Worm (Caenorhabditis elegans) whole organism, L2 larva: Measurements from ENCODE around the gene Y39A1C.1.
A peak's percentile ranks its signal among the peaks of the same experiment; 100 is the strongest.

Experiments
- C34F6.9 ChIP-seq: fragments of 150-350 bp; optimal IDR thresholded peaks from 2 replicates; lab custom pipeline; 2014; ENCODE audit warnings: missing biosample characterization, missing genetic modification characterization
- F13H6.1 ChIP-seq: sonication (generic microtip); optimal IDR thresholded peaks from 2 replicates; lab custom pipeline; 2016; ENCODE audit warnings: missing genetic modification characterization, missing compliant biosample characterization
- R02D3.7 ChIP-seq: fragments of 150-350 bp; optimal IDR thresholded peaks from 2 replicates; lab custom pipeline; 2014; ENCODE audit warnings: missing biosample characterization, missing genetic modification characterization
- Y55F3AM.14 ChIP-seq: fragments of 200-800 bp; sonication (Bioruptor generic); optimal IDR thresholded peaks from 2 replicates; lab custom pipeline; 2018; ENCODE audit warnings: mild to moderate bottlenecking, missing genetic modification characterization, missing compliant biosample characterization
- ZK546.5 ChIP-seq: sonication (generic microtip); optimal IDR thresholded peaks from 2 replicates; lab custom pipeline; 2017; ENCODE audit warnings: missing biosample characterization, missing genetic modification characterization
- alr-1 ChIP-seq: fragments of 150-350 bp; optimal IDR thresholded peaks from 2 replicates; lab custom pipeline; 2014; ENCODE audit warnings: missing biosample characterization, missing genetic modification characterization
- ama-1 ChIP-seq: fragments of 150-350 bp; optimal IDR thresholded peaks from 2 replicates; lab custom pipeline; 2018; ENCODE audit warnings: inconsistent platforms
- blmp-1 ChIP-seq: sonication (generic microtip); optimal IDR thresholded peaks from 2 replicates; lab custom pipeline; 2017; ENCODE audit warnings: missing genetic modification characterization, mild to moderate bottlenecking, missing compliant biosample characterization, antibody characterized with exemption, moderate library complexity; ENCODE audit not compliant: insufficient read depth
- ceh-16 ChIP-seq: fragments of 150-350 bp; optimal IDR thresholded peaks from 2 replicates; lab custom pipeline; 2014; ENCODE audit warnings: missing biosample characterization, missing genetic modification characterization
- ceh-82 ChIP-seq: fragments of 150-350 bp; optimal IDR thresholded peaks from 2 replicates; lab custom pipeline; 2014; ENCODE audit warnings: missing biosample characterization, missing genetic modification characterization
- crh-2 ChIP-seq: sonication (generic microtip); optimal IDR thresholded peaks from 2 replicates; lab custom pipeline; 2017; ENCODE audit warnings: missing biosample characterization, missing genetic modification characterization
- dmd-4 ChIP-seq: sonication (generic microtip); optimal IDR thresholded peaks from 2 replicates; lab custom pipeline; 2017; ENCODE audit warnings: missing biosample characterization, missing genetic modification characterization
- egl-27 ChIP-seq: sonication (generic microtip); optimal IDR thresholded peaks from 3 replicates; lab custom pipeline; 2017; ENCODE audit warnings: missing biosample characterization, missing genetic modification reagents, missing genetic modification characterization
- elt-1 ChIP-seq: fragments of 150-350 bp; optimal IDR thresholded peaks from 2 replicates; lab custom pipeline; 2014; ENCODE audit warnings: missing biosample characterization, missing genetic modification characterization
- elt-3 ChIP-seq: sonication (generic microtip); optimal IDR thresholded peaks from 2 replicates; lab custom pipeline; 2017; ENCODE audit warnings: missing biosample characterization, missing genetic modification characterization
- fos-1 ChIP-seq: fragments of 150-350 bp; optimal IDR thresholded peaks from 2 replicates; lab custom pipeline; 2014; ENCODE audit warnings: missing biosample characterization, missing genetic modification characterization
- gmeb-1 ChIP-seq: fragments of 150-350 bp; optimal IDR thresholded peaks from 2 replicates; lab custom pipeline; 2014; ENCODE audit warnings: missing biosample characterization, missing genetic modification characterization
- lin-13 ChIP-seq: fragments of 150-350 bp; optimal IDR thresholded peaks from 2 replicates; lab custom pipeline; 2014; ENCODE audit warnings: missing biosample characterization, missing genetic modification reagents, missing genetic modification characterization
- lsy-2 ChIP-seq, 2 experiments: fragments of 150-350 bp in 1 of 2; sonication (generic microtip) in 1 of 2; optimal IDR thresholded peaks; 2 replicates each; lab custom pipeline; 2014 to 2017; ENCODE audit warnings: missing biosample characterization in 2 of 2, missing genetic modification characterization in 2 of 2
- mdl-1 ChIP-seq, 2 experiments: fragments of 150-350 bp in 1 of 2; sonication (generic microtip) in 1 of 2; optimal IDR thresholded peaks; 2 replicates each; lab custom pipeline; 2017; ENCODE audit warnings: missing biosample characterization in 2 of 2, missing genetic modification characterization in 2 of 2
- nhr-10 ChIP-seq: sonication (generic microtip); optimal IDR thresholded peaks from 2 replicates; lab custom pipeline; 2017; ENCODE audit warnings: missing biosample characterization, missing genetic modification characterization
- nhr-11 ChIP-seq: fragments of 150-350 bp; optimal IDR thresholded peaks from 2 replicates; lab custom pipeline; 2014; ENCODE audit warnings: missing biosample characterization, missing genetic modification characterization
- nhr-12 ChIP-seq: fragments of 150-350 bp; optimal IDR thresholded peaks from 2 replicates; lab custom pipeline; 2014; ENCODE audit warnings: missing biosample characterization, missing genetic modification characterization
- nhr-129 ChIP-seq: fragments of 150-350 bp; optimal IDR thresholded peaks from 2 replicates; lab custom pipeline; 2014; ENCODE audit warnings: missing biosample characterization, missing genetic modification characterization
- nhr-21 ChIP-seq: fragments of 150-350 bp; optimal IDR thresholded peaks from 2 replicates; lab custom pipeline; 2014; ENCODE audit warnings: missing biosample characterization, missing genetic modification characterization
- nhr-23 ChIP-seq: fragments of 150-350 bp; optimal IDR thresholded peaks from 2 replicates; lab custom pipeline; 2014; ENCODE audit warnings: missing biosample characterization, missing genetic modification reagents, missing genetic modification characterization
- nhr-25 ChIP-seq: fragments of 150-350 bp; sonication (generic microtip); optimal IDR thresholded peaks from 3 replicates; lab custom pipeline; 2014; ENCODE audit warnings: missing biosample characterization, missing genetic modification characterization
- nhr-77 ChIP-seq: fragments of 150-350 bp; optimal IDR thresholded peaks from 2 replicates; lab custom pipeline; 2014; ENCODE audit warnings: missing biosample characterization, missing genetic modification characterization
- sem-4 ChIP-seq: fragments of 150-350 bp; optimal IDR thresholded peaks from 2 replicates; lab custom pipeline; 2014; ENCODE audit warnings: missing biosample characterization, missing genetic modification reagents, missing genetic modification characterization
- skn-1 ChIP-seq: sonication (generic microtip); optimal IDR thresholded peaks from 2 replicates; lab custom pipeline; 2017; ENCODE audit warnings: missing biosample characterization, missing genetic modification characterization
- sma-3 ChIP-seq: sonication (generic microtip); optimal IDR thresholded peaks from 2 replicates; lab custom pipeline; 2016; ENCODE audit warnings: missing genetic modification reagents, missing genetic modification characterization, missing compliant biosample characterization
- sma-9 ChIP-seq, 2 experiments: fragments of 150-350 bp in 1 of 2; sonication (generic microtip) in 1 of 2; optimal IDR thresholded peaks; 2 replicates each; lab custom pipeline; 2014 to 2016; ENCODE audit warnings: missing genetic modification characterization in 2 of 2, mild to moderate bottlenecking in 1 of 2, missing biosample characterization in 1 of 2, missing compliant biosample characterization in 1 of 2, missing genetic modification reagents in 1 of 2, moderate library complexity in 1 of 2
- unc-39 ChIP-seq: fragments of 150-350 bp; optimal IDR thresholded peaks from 2 replicates; lab custom pipeline; 2014; ENCODE audit warnings: missing biosample characterization, missing genetic modification characterization
- unc-55 ChIP-seq: fragments of 150-350 bp; sonication (generic microtip); optimal IDR thresholded peaks from 3 replicates; lab custom pipeline; 2014; ENCODE audit warnings: missing biosample characterization, missing genetic modification reagents, missing genetic modification characterization
- unc-62 ChIP-seq: fragments of 150-350 bp; optimal IDR thresholded peaks from 2 replicates; lab custom pipeline; 2014; ENCODE audit warnings: missing biosample characterization, missing genetic modification reagents, missing genetic modification characterization
- zag-1 ChIP-seq: fragments of 150-350 bp; optimal IDR thresholded peaks from 2 replicates; lab custom pipeline; 2014; ENCODE audit warnings: missing biosample characterization, missing genetic modification characterization
- ztf-4 ChIP-seq: fragments of 150-350 bp; optimal IDR thresholded peaks from 2 replicates; lab custom pipeline; 2014; ENCODE audit warnings: missing biosample characterization, missing genetic modification characterization

Gene Y39A1C.1

ce11 chrIII:10813886-10814285 is 41.4 kb upstream of the Y39A1C.1 start:
- TF ChIP-seq nhr-25 (no peak), unc-62 (GFP tag; lab: Kevin White, UChicago) (no peak), unc-39 (tag; lab: Kevin White, UChicago) (no peak), sem-4 (no peak), alr-1 (tag; lab: Kevin White, UChicago) (no peak), egl-27 (tag; lab: Kevin White, UChicago) (no peak)

- no peak for TF ChIP-seq R02D3.7 (tag; lab: Kevin White, UChicago)
These were observed 40.0 kb upstream of the Y39A1C.1 start for ce11 chrIII:10815199-10815598.

DNA sequence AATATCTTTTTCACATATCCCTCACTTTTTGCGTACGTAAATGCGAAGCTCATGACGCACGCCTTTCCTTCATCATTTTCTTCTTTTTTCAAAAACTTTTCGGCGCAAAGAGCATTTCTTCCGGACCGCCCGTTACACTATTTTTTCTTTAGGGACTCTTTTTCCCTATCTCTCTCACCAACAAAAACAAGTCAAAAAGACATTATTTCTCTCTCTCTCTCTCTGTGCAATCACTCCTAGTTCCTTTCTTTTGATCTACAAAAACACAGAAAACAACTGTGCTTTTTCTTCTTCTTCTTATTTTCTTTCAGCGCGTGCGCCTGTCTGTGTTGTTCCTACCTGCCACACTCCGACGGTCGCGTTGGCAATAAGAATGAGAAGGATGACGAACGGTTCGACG is 39.2 kb upstream of the Y39A1C.1 start:
- no peak for TF ChIP-seq lin-13 (GFP tag; lab: Kevin White, UChicago)
- TF ChIP-seq C34F6.9 (tag; lab: Kevin White, UChicago): peak; percentile 48
- no peak for TF ChIP-seq ceh-82
- peak; percentile 46 for TF ChIP-seq F13H6.1 (tag; lab: Kevin White, UChicago)
- TF ChIP-seq elt-1 (tag; lab: Kevin White, UChicago): no peak
- peak in 1 of 2 experiments; percentile 40 for TF ChIP-seq lsy-2 (tag; optimal IDR thresholded peaks at IDR 0.05; lab: Kevin White, UChicago)
- TF ChIP-seq nhr-129: peak; percentile 33
- TF ChIP-seq sma-9 (GFP tag; optimal IDR thresholded peaks at IDR 0.05; lab: Kevin White, UChicago): peak; percentile 47
- no peak for TF ChIP-seq sma-9 (tag; optimal IDR thresholded peaks at IDR 0.05; lab: Kevin White, UChicago)

DNA sequence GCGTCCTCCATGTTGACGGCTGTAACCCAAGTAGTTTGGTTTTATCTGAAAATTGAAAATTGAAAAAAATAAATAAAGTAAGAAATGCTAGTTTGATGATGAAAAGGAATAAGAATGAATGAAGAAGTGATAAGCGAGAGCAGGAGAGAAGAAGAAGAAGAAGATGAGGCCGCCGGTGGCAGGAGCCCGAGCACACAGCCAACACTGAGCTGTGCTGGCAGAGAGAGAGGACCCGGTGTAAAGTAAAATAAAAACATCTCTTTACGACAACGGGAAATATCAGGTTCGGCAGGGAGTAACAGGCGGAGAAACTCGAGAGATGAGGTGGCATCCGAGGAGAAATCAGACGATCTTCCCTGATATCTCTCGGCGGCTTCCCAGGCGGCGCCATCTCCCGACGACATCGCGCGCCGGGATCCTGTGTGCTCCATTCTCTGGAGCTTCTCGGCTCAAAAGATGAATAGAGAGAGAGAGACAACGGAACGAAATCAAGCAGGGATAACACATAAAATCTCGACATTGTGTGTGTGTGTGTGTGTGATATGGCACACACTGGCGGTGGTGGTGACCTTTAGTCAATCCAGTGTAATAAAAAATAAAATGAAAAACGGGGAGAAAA is 38.3 kb upstream of the Y39A1C.1 start, which contains the start of gene sca-1:
sca-1 (minus strand) TSS at position 51 of the 619 bp plus-strand sequence.
- TF ChIP-seq nhr-21 (tag; lab: Kevin White, UChicago): no peak
- TF ChIP-seq dmd-4 (tag; lab: Kevin White, UChicago): no peak
- peak; percentile 6 for TF ChIP-seq C34F6.9 (tag; lab: Kevin White, UChicago)
- TF ChIP-seq lsy-2 (tag; optimal IDR thresholded peaks at IDR 0.05; lab: Kevin White, UChicago): no peak
- TF ChIP-seq mdl-1 (tag; optimal IDR thresholded peaks at IDR 0.05; lab: Kevin White, UChicago): no peak
- peak; percentile 37 for TF ChIP-seq nhr-129
- no peak for TF ChIP-seq ZK546.5 (tag; lab: Kevin White, UChicago)
- no peak for TF ChIP-seq unc-62 (GFP tag; lab: Kevin White, UChicago)
- peak; percentile 77 for TF ChIP-seq F13H6.1 (tag; lab: Kevin White, UChicago)
- TF ChIP-seq nhr-12 (tag; lab: Kevin White, UChicago): no peak
- no peak for TF ChIP-seq sma-3 (GFP tag; lab: Kevin White, UChicago)

DNA sequence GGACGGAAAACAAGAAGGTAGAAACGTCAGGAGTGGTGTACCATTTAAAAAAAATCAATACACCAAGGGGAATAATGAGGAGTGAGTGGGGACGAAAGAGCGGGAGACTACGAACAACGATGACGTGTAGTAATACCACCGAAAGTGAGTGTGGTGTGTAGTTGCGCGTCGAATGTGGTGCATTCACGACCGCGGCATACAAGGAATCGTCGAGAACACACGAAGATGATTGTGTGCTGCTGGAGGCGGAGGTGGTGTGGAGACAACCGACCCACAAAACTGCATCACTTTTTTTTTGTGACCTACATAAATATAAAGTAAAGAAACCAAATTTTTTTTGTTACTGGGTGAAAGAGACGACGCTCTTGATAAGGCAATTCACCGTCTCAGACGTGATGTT is 36.9 kb upstream of the Y39A1C.1 start:
- TF ChIP-seq sma-3 (GFP tag; lab: Kevin White, UChicago) (peak; percentile 58), nhr-10 (no peak), fos-1 (peak; percentile 77), elt-3 (tag; lab: Kevin White, UChicago) (no peak), C34F6.9 (tag; lab: Kevin White, UChicago) (peak; percentile 72), lsy-2 (tag; optimal IDR thresholded peaks at IDR 0.05; lab: Kevin White, UChicago) (peak in 1 of 2 experiments; percentile 64), egl-27 (tag; lab: Kevin White, UChicago) (peak; percentile 42), nhr-11 (tag; lab: Kevin White, UChicago) (no peak), blmp-1 (tag; lab: Kevin White, UChicago) (peak; percentile 83), ztf-4 (no peak), lin-13 (GFP tag; lab: Kevin White, UChicago) (peak; percentile 56), sma-9 (GFP tag; optimal IDR thresholded peaks at IDR 0.05; lab: Kevin White, UChicago) (peak; percentile 29), sma-9 (tag; optimal IDR thresholded peaks at IDR 0.05; lab: Kevin White, UChicago) (no peak), alr-1 (tag; lab: Kevin White, UChicago) (no peak), Y55F3AM.14 (GFP tag; lab: Kevin White, UChicago) (peak; percentile 4), nhr-23 (tag; lab: Kevin White, UChicago) (no peak), nhr-129 (peak; percentile 72), ceh-16 (tag; lab: Kevin White, UChicago) (no peak), nhr-77 (tag; lab: Kevin White, UChicago) (no peak), sem-4 (peak; percentile 15), ceh-82 (no peak), skn-1 (tag; lab: Kevin White, UChicago) (no peak), F13H6.1 (tag; lab: Kevin White, UChicago) (peak; percentile 59), nhr-25 (peak; percentile 64), unc-39 (tag; lab: Kevin White, UChicago) (no peak), gmeb-1 (tag; lab: Kevin White, UChicago) (peak; percentile 33), crh-2 (tag; lab: Kevin White, UChicago) (peak; percentile 71), nhr-12 (tag; lab: Kevin White, UChicago) (no peak), unc-55 (GFP tag; lab: Kevin White, UChicago) (peak; percentile 78), zag-1 (peak; percentile 0), ama-1 (lab: Kevin White, UChicago) (no peak)
- TF ChIP-seq, all 48 proteins: peak for 17
